Worm (Caenorhabditis elegans) whole organism, young adult: ENCODE results near the gene ceh-27.

Source experiments
- F22D6.2 ChIP-seq: sonication (generic microtip); optimal IDR thresholded peaks from 2 replicates; lab custom pipeline; 2016; ENCODE audit warnings: mild to moderate bottlenecking, missing genetic modification characterization, missing compliant biosample characterization
- F39B2.1 ChIP-seq: fragments of 200-800 bp; sonication (Bioruptor generic); IDR thresholded peaks from 2 replicates; pipeline ENCODE4 v1.3.6; 2022; ENCODE audit warnings: missing genetic modification reagents, missing genetic modification characterization, missing compliant biosample characterization
- K11D2.4 ChIP-seq: fragments of 200-800 bp; sonication (Bioruptor generic); IDR thresholded peaks from 2 replicates; pipeline ENCODE4 v1.3.6; 2022; ENCODE audit warnings: missing genetic modification reagents, missing genetic modification characterization, missing compliant biosample characterization
- Y56A3A.18 ChIP-seq: fragments of 200-800 bp; sonication (Bioruptor generic); IDR thresholded peaks from 2 replicates; pipeline ENCODE4 v1.3.6; 2022; ENCODE audit warnings: missing genetic modification reagents, missing genetic modification characterization, missing compliant biosample characterization
- ZK185.1 ChIP-seq: sonication (generic microtip); optimal IDR thresholded peaks from 2 replicates; lab custom pipeline; 2016; ENCODE audit warnings: mild to moderate bottlenecking, missing genetic modification characterization, missing compliant biosample characterization; ENCODE audit not compliant: poor library complexity, severe bottlenecking
- ama-1 ChIP-seq, 3 experiments: fragments of 150-350 bp in 1 of 3; sonication (generic microtip) in 2 of 3; optimal IDR thresholded peaks; 2 replicates each; lab custom pipeline; 2014 to 2018; ENCODE audit warnings: missing biosample characterization in 2 of 3, missing genetic modification characterization in 2 of 3, missing genetic modification reagents in 2 of 3
- aptf-2 ChIP-seq: fragments of 200-800 bp; sonication (Bioruptor generic); conservative IDR thresholded peaks from 2 replicates; pipeline ENCODE4 v1.3.6; 2022; ENCODE audit warnings: missing genetic modification reagents, missing genetic modification characterization, missing compliant biosample characterization
- bed-1 ChIP-seq: fragments of 200-800 bp; sonication (Bioruptor generic); IDR thresholded peaks from 2 replicates; pipeline ENCODE4 v1.3.6; 2022; ENCODE audit warnings: missing genetic modification reagents, missing genetic modification characterization, missing compliant biosample characterization
- ccch-3 ChIP-seq: fragments of 200-800 bp; sonication (Bioruptor generic); optimal IDR thresholded peaks from 2 replicates; lab custom pipeline; 2018; ENCODE audit warnings: mild to moderate bottlenecking, missing genetic modification characterization, missing compliant biosample characterization
- cebp-2 ChIP-seq: fragments of 200-800 bp; sonication (Bioruptor generic); IDR thresholded peaks from 2 replicates; pipeline ENCODE4 v1.3.6; 2022; ENCODE audit warnings: missing genetic modification characterization, missing compliant biosample characterization
- ceh-27 ChIP-seq: fragments of 200-800 bp; sonication (Bioruptor generic); optimal IDR thresholded peaks from 2 replicates; lab custom pipeline; 2018; ENCODE audit warnings: mild to moderate bottlenecking, missing genetic modification characterization, moderate library complexity, missing compliant biosample characterization
- ceh-40 ChIP-seq: fragments of 200-800 bp; sonication (Bioruptor generic); IDR thresholded peaks from 2 replicates; pipeline ENCODE4 v1.3.6; 2022; ENCODE audit warnings: missing genetic modification characterization, missing compliant biosample characterization
- ceh-58 ChIP-seq: fragments of 200-800 bp; sonication (Bioruptor generic); IDR thresholded peaks from 2 replicates; pipeline ENCODE4 v1.3.6; 2022; ENCODE audit warnings: missing genetic modification characterization, missing compliant biosample characterization
- egrh-3 ChIP-seq: fragments of 200-800 bp; sonication (Bioruptor generic); IDR thresholded peaks from 2 replicates; pipeline ENCODE4 v1.3.6; 2022; ENCODE audit warnings: missing genetic modification reagents, missing genetic modification characterization, missing compliant biosample characterization
- ekl-4 ChIP-seq: fragments of 200-800 bp; sonication (Bioruptor generic); IDR thresholded peaks from 2 replicates; pipeline ENCODE4 v1.3.6; 2022; ENCODE audit warnings: missing genetic modification reagents, missing genetic modification characterization, missing compliant biosample characterization
- gei-17 ChIP-seq: fragments of 200-800 bp; sonication (Bioruptor generic); optimal IDR thresholded peaks from 2 replicates; lab custom pipeline; 2018; ENCODE audit warnings: mild to moderate bottlenecking, missing genetic modification characterization, missing compliant biosample characterization
- hlh-12 ChIP-seq: sonication (generic microtip); optimal IDR thresholded peaks from 2 replicates; lab custom pipeline; 2016; ENCODE audit warnings: missing genetic modification characterization, missing compliant biosample characterization
- hlh-26 ChIP-seq: fragments of 200-800 bp; sonication (Bioruptor generic); conservative IDR thresholded peaks from 2 replicates; pipeline ENCODE4 v1.3.6; 2022; ENCODE audit warnings: missing genetic modification reagents, missing genetic modification characterization, missing compliant biosample characterization
- hmg-1.2 ChIP-seq: fragments of 200-800 bp; sonication (Bioruptor generic); IDR thresholded peaks from 2 replicates; pipeline ENCODE4 v1.3.6; 2022; ENCODE audit warnings: missing genetic modification reagents, missing genetic modification characterization, missing compliant biosample characterization
- let-607 ChIP-seq, 2 experiments: fragments of 200-800 bp in 1 of 2; sonication (Bioruptor generic) in 1 of 2; sonication (generic microtip) in 1 of 2; optimal IDR thresholded peaks; 2 replicates each; lab custom pipeline; 2016 to 2018; ENCODE audit warnings: mild to moderate bottlenecking in 2 of 2, missing compliant biosample characterization in 2 of 2, missing genetic modification characterization in 2 of 2, moderate library complexity in 2 of 2, missing genotype in 1 of 2
- lin-54 ChIP-seq: fragments of 200-800 bp; sonication (Bioruptor generic); optimal IDR thresholded peaks from 2 replicates; lab custom pipeline; 2018; ENCODE audit warnings: mild to moderate bottlenecking, missing genetic modification characterization, missing compliant biosample characterization
- lir-1 ChIP-seq: fragments of 200-800 bp; sonication (Bioruptor generic); conservative IDR thresholded peaks from 2 replicates; pipeline ENCODE4 v1.3.6; 2022; ENCODE audit warnings: missing genetic modification reagents, missing genetic modification characterization, missing compliant biosample characterization
- mcd-1 ChIP-seq: fragments of 200-800 bp; sonication (Bioruptor generic); IDR thresholded peaks from 2 replicates; pipeline ENCODE4 v1.3.6; 2022; ENCODE audit warnings: missing genetic modification reagents, missing genetic modification characterization, missing compliant biosample characterization
- nhr-179 ChIP-seq: sonication (generic microtip); optimal IDR thresholded peaks from 2 replicates; lab custom pipeline; 2016; ENCODE audit warnings: mild to moderate bottlenecking, missing genetic modification characterization, missing compliant biosample characterization
- nhr-80 ChIP-seq: sonication (generic microtip); optimal IDR thresholded peaks from 2 replicates; lab custom pipeline; 2016; ENCODE audit warnings: missing genetic modification characterization, missing compliant biosample characterization
- pbrm-1 ChIP-seq: fragments of 200-800 bp; sonication (Bioruptor generic); IDR thresholded peaks from 2 replicates; pipeline ENCODE4 v1.3.6; 2022; ENCODE audit warnings: missing genetic modification reagents, missing genetic modification characterization, missing compliant biosample characterization
- repo-1 ChIP-seq: sonication (generic microtip); optimal IDR thresholded peaks from 2 replicates; lab custom pipeline; 2017; ENCODE audit warnings: mild to moderate bottlenecking, missing genetic modification characterization, missing compliant biosample characterization
- sea-2 ChIP-seq: fragments of 200-800 bp; sonication (Bioruptor generic); IDR thresholded peaks from 2 replicates; pipeline ENCODE4 v1.3.6; 2022; ENCODE audit warnings: missing genetic modification characterization, missing compliant biosample characterization
- snpc-1.3 ChIP-seq: sonication (generic microtip); optimal IDR thresholded peaks from 2 replicates; lab custom pipeline; 2017; ENCODE audit warnings: missing genetic modification characterization, mild to moderate bottlenecking, missing compliant biosample characterization, antibody characterized with exemption, moderate library complexity, missing genotype, missing genetic modification reagents; ENCODE audit not compliant: insufficient read depth
- tbp1 ChIP-seq: fragments of 200-800 bp; sonication (Bioruptor generic); optimal IDR thresholded peaks from 2 replicates; lab custom pipeline; 2018; ENCODE audit warnings: mild to moderate bottlenecking, missing genetic modification characterization, missing compliant biosample characterization
- ztf-18 ChIP-seq: sonication (generic microtip); optimal IDR thresholded peaks from 2 replicates; lab custom pipeline; 2016; ENCODE audit warnings: missing genotype, mild to moderate bottlenecking, missing genetic modification characterization, missing compliant biosample characterization
- ztf-26 ChIP-seq: sonication (generic microtip); optimal IDR thresholded peaks from 2 replicates; lab custom pipeline; 2017; ENCODE audit warnings: missing genetic modification characterization, missing compliant biosample characterization
- ztf-6 ChIP-seq: fragments of 200-800 bp; sonication (Bioruptor generic); IDR thresholded peaks from 2 replicates; pipeline ENCODE4 v1.3.6; 2022; ENCODE audit warnings: missing genetic modification reagents, missing genetic modification characterization, missing compliant biosample characterization

The ceh-27 gene

ce11 chrV:11674594-11675579, 10.0 kb upstream of the ceh-27 start:
- TF ChIP-seq K11D2.4 = no peak
- TF ChIP-seq pbrm-1 = no peak; the same call in 1 of the 2 replicates
- peak; percentile 7 for TF ChIP-seq nhr-80 (tag; lab: Kevin White, UChicago)
- no peak for TF ChIP-seq ztf-26

- TF ChIP-seq hmg-1.2 (GFP tag; lab: Robert Waterston, UW) (peak; percentile 90), ccch-3 (GFP tag; lab: Kevin White, UChicago) (no peak), F39B2.1 (GFP tag; lab: Robert Waterston, UW) (no peak), repo-1 (tag; lab: Kevin White, UChicago) (no peak), ceh-58 (GFP tag; lab: Robert Waterston, UW) (no peak), cebp-2 (GFP tag; lab: Robert Waterston, UW) (no peak), snpc-1.3 (no peak)
Observed at ce11 chrV:11673746-11674365, 9.0 kb upstream of the ceh-27 start.

- no peak for TF ChIP-seq aptf-2 (GFP tag; lab: Robert Waterston, UW)
- TF ChIP-seq ceh-40 (GFP tag; lab: Robert Waterston, UW) = no peak
- TF ChIP-seq gei-17 = no peak
- TF ChIP-seq F22D6.2 (tag; lab: Kevin White, UChicago) = no peak
- no peak for TF ChIP-seq bed-1 (GFP tag; lab: Robert Waterston, UW)
- no peak for TF ChIP-seq tbp1 (GFP tag; lab: Kevin White, UChicago)
- TF ChIP-seq, all 124 proteins: peak for 0
Observed at ce11 chrV:11672497-11672896, 7.6 kb upstream of the ceh-27 start, which contains the start of gene lgc-44. Gene lgc-44, minus strand, starts transcription at chrV:11672597.

- TF ChIP-seq lin-54 (GFP tag; lab: Kevin White, UChicago) (no peak), ceh-27 (GFP tag; lab: Kevin White, UChicago) (no peak), hlh-12 (no peak), gei-17 (no peak), ztf-18 (no peak), ama-1 (optimal IDR thresholded peaks at IDR 0.05; lab: Kevin White, UChicago) (no peak), ama-1 (GFP tag; optimal IDR thresholded peaks at IDR 0.05; lab: Kevin White, UChicago) (no peak), hlh-26 (GFP tag; lab: Robert Waterston, UW) (no peak), sea-2 (GFP tag; lab: Robert Waterston, UW) (no peak), egrh-3 (GFP tag; lab: Robert Waterston, UW) (no peak), ZK185.1 (tag; lab: Kevin White, UChicago) (no peak), ekl-4 (no peak), snpc-1.3 (no peak), let-607 (tag; optimal IDR thresholded peaks at IDR 0.05; lab: Kevin White, UChicago) (no peak), ztf-6 (GFP tag; lab: Robert Waterston, UW) (no peak), nhr-179 (tag; lab: Kevin White, UChicago) (no peak), lir-1 (GFP tag; lab: Robert Waterston, UW) (no peak), Y56A3A.18 (GFP tag; lab: Robert Waterston, UW) (no peak), mcd-1 (GFP tag; lab: Robert Waterston, UW) (no peak), K11D2.4 (no peak)
- TF ChIP-seq, all 124 proteins: peak for 0
Observed at ce11 chrV:11667176-11667575, 2.3 kb upstream of the ceh-27 start, which contains the start of gene F46F3.3. Gene F46F3.3, plus strand, starts transcription at chrV:11667476.
